Worm (Caenorhabditis elegans): ENCODE data around the gene nhr-288.
"Not testable (repeated sequence)": the region's sequence is repeated elsewhere in the genome, so short reads cannot be mapped to it uniquely, and the experiment has no call there.

DNA sequence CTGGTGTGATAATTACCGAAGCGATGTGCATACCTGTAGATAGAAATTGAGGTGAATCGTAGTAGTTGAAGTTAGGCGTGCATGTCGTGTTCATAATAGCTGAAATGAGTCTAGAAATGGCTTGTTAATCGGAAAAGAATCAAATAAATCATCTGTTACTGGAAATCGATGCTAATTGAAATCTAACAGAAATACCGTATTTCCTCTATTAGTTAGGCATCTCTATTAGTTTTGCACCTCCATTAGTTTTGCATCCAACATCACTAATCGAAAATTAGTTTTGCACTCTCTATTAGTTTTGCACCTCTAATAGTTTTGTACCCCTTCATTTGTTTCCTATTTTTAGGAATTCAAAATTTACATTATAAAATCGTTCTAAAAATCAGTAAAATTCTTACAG is 22.3 kb upstream of the nhr-288 start, which contains the start of gene srh-209:
- TF ChIP-seq dpl-1 (GFP tag; optimal IDR thresholded peaks at IDR 0.05); fkh-3 (tag; optimal IDR thresholded peaks at IDR 0.05); ceh-100 (GFP tag; IDR thresholded peaks at IDR 0.05): not testable (repeated sequence)

All from whole organism, young adult.